Worm (Caenorhabditis elegans): ENCODE data around the gene rps-29.

DNA sequence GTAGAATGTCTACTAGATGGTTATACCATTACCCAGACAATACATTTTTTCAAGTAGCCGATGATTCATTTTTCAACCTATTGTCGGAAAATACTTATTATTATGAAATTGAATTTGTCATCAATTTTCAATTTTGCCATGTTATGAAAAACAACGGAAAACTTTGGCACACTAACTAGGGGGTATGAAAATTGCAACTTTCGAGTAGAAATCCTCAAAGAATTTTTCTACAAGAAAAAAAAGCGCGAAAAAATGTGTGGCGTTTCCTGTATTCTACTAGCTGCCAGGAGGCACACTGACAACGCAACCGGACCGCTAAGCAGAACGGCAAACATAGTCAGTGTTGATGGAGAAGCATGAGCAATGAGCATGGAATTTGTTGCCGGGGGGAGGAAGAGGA lies 39.7 kb upstream of the rps-29 start:
- no peak for TF ChIP-seq hrde-1 (tag; optimal IDR thresholded peaks at IDR 0.05; ENCODE audit: borderline replicate concordance)
- no peak for TF ChIP-seq B0336.3 (GFP tag; IDR thresholded peaks at IDR 0.05)
- no peak for TF ChIP-seq repo-1 (tag; optimal IDR thresholded peaks at IDR 0.05)
- no peak for TF ChIP-seq Y67H2A.10 (GFP tag; conservative IDR thresholded peaks at IDR 0.05)
- no peak for TF ChIP-seq snpc-4 (GFP tag; optimal IDR thresholded peaks at IDR 0.05)
- TF ChIP-seq snpc-4 (tag; optimal IDR thresholded peaks at IDR 0.05), result no peak
- TF ChIP-seq unc-130 (GFP tag; optimal IDR thresholded peaks at IDR 0.05), result no peak

Data from whole organism, young adult.